Comparison of ENCODE assay signal across 5 worm cellular contexts in the genomic region with DNA sequence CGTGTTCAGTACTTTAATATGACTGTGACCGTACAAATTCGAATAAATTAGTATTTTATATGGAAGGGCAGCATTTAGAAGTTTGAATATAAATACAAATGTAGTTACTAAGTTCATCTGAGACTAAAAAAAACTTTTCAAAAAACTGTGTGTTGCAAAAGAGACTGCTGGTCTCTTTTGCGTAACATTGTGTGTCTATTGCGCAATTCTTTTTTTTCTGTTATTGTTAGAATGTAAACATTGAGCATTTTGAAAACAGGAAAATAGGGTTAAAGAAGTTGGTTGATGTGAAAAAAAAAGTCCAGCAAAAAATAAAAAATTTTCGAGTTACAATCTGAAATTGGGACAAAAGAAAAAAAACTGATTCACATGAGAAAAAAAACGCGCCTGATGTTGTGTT.
A peak's percentile ranks its signal among the peaks of the same experiment; 100 is the strongest.
TF ChIP-seq lines count a peak whose summit lies in the region.

No protein-coding gene starts in this region.

TF ChIP-seq in whole organism, L2 larva, 48 proteins besides CTCF, POLR2A, EP300 and RAD21:
- TF ChIP-seq elt-3 (tag; optimal IDR thresholded peaks at IDR 0.05; lab: Kevin White, UChicago), result no peak
- no peak for TF ChIP-seq ztf-11 (tag; optimal IDR thresholded peaks at IDR 0.05; lab: Kevin White, UChicago)
- TF ChIP-seq nhr-129 (tag; optimal IDR thresholded peaks at IDR 0.05; lab: Kevin White, UChicago), result peak; percentile 39
- no peak for TF ChIP-seq nhr-23 (tag; optimal IDR thresholded peaks at IDR 0.05; lab: Kevin White, UChicago)
- no peak for TF ChIP-seq blmp-1 (tag; optimal IDR thresholded peaks at IDR 0.05; lab: Kevin White, UChicago; ENCODE audit: insufficient read depth)
- TF ChIP-seq aly-2 (tag; optimal IDR thresholded peaks at IDR 0.05; lab: Kevin White, UChicago), result no peak
- no peak for TF ChIP-seq ceh-16 (tag; optimal IDR thresholded peaks at IDR 0.05; lab: Kevin White, UChicago)
- no peak for TF ChIP-seq mab-5 (tag; optimal IDR thresholded peaks at IDR 0.05; lab: Kevin White, UChicago)

TF ChIP-seq in whole organism, L3 larva, 47 proteins besides CTCF, POLR2A, EP300 and RAD21:
- TF ChIP-seq egl-27 (tag; optimal IDR thresholded peaks at IDR 0.05; lab: Kevin White, UChicago) (no peak), ztf-4 (tag; optimal IDR thresholded peaks at IDR 0.05; lab: Kevin White, UChicago) (no peak), pha-4 (tag; optimal IDR thresholded peaks at IDR 0.05; lab: Kevin White, UChicago) (peak; percentile 63), ceh-28 (tag; optimal IDR thresholded peaks at IDR 0.05; lab: Kevin White, UChicago) (no peak)

TF ChIP-seq in whole organism, L4 larva, 104 proteins besides CTCF, POLR2A, EP300 and RAD21:
- TF ChIP-seq unc-62 (GFP tag; optimal IDR thresholded peaks at IDR 0.05 in 1 of 2; lab: Kevin White, UChicago) (peak in 1 of 2 experiments; percentile 3), unc-62 (tag; optimal IDR thresholded peaks at IDR 0.05; lab: Kevin White, UChicago) (no peak), Y75B8A.6 (GFP tag; IDR thresholded peaks at IDR 0.05; lab: Robert Waterston, UW) (no peak), lim-7 (GFP tag; IDR thresholded peaks at IDR 0.05; lab: Robert Waterston, UW) (no peak), zip-2 (tag; optimal IDR thresholded peaks at IDR 0.05; lab: Kevin White, UChicago) (peak; percentile 93)
TF ChIP-seq in whole organism, L4 larva: peak in this region for 2.

TF ChIP-seq in whole organism, mixed stage, embryonic, 35 proteins besides CTCF, POLR2A, EP300 and RAD21:
- TF ChIP-seq sem-2 (GFP tag; optimal IDR thresholded peaks at IDR 0.05; lab: Kevin White, UChicago), result no peak
- TF ChIP-seq zip-8 (tag; optimal IDR thresholded peaks at IDR 0.05; lab: Kevin White, UChicago), result peak; percentile 96

TF ChIP-seq in whole organism, young adult, 124 proteins besides CTCF, POLR2A, EP300 and RAD21:
- TF ChIP-seq let-607 (tag; optimal IDR thresholded peaks at IDR 0.05; lab: Kevin White, UChicago) (no peak), cebp-1 (GFP tag; IDR thresholded peaks at IDR 0.05; lab: Robert Waterston, UW) (no peak), cebp-1 (tag; optimal IDR thresholded peaks at IDR 0.05; lab: Kevin White, UChicago) (peak; percentile 1)
